Worm (Caenorhabditis elegans) whole organism, L4 larva: ENCODE measurements around the gene T28D6.3.

Experiments used
- D1046.2 ChIP-seq: fragments of 200-800 bp; sonication (Bioruptor generic); IDR thresholded peaks from 2 replicates; pipeline ENCODE4 v1.3.6; 2022; ENCODE audit warnings: missing genetic modification characterization, missing compliant biosample characterization
- F10B5.3 ChIP-seq: sonication (generic microtip); optimal IDR thresholded peaks from 2 replicates; lab custom pipeline; 2016; ENCODE audit warnings: mild to moderate bottlenecking, missing genetic modification characterization, missing compliant biosample characterization
- Y75B8A.6 ChIP-seq: fragments of 200-800 bp; sonication (Bioruptor generic); IDR thresholded peaks from 2 replicates; pipeline ENCODE4 v1.3.6; 2022; ENCODE audit warnings: missing genetic modification reagents, missing genetic modification characterization, missing compliant biosample characterization
- ama-1 ChIP-seq: fragments of 150-350 bp; optimal IDR thresholded peaks from 2 replicates; lab custom pipeline; 2014; ENCODE audit warnings: inconsistent platforms, mixed read lengths
- attf-4 ChIP-seq: sonication (generic microtip); optimal IDR thresholded peaks from 3 replicates; lab custom pipeline; 2017; ENCODE audit warnings: missing biosample characterization, missing genetic modification characterization
- ceh-20 ChIP-seq: fragments of 200-800 bp; sonication (Bioruptor generic); IDR thresholded peaks from 2 replicates; pipeline ENCODE4 v1.3.6; 2022; ENCODE audit warnings: missing genetic modification reagents, missing genetic modification characterization, missing compliant biosample characterization
- ceh-32 ChIP-seq: sonication (generic microtip); optimal IDR thresholded peaks from 2 replicates; lab custom pipeline; 2016; ENCODE audit warnings: mild to moderate bottlenecking, missing genetic modification characterization, missing compliant biosample characterization; ENCODE audit not compliant: poor library complexity
- daf-12 ChIP-seq: fragments of 150-350 bp; optimal IDR thresholded peaks from 2 replicates; lab custom pipeline; 2014; ENCODE audit warnings: missing biosample characterization, missing genetic modification reagents, missing genetic modification characterization
- daf-19 ChIP-seq: fragments of 200-800 bp; sonication (Bioruptor generic); conservative IDR thresholded peaks from 2 replicates; pipeline ENCODE4 v1.3.6; 2022; ENCODE audit warnings: missing genetic modification characterization, missing compliant biosample characterization
- dpl-1 ChIP-seq: fragments of 150-350 bp; optimal IDR thresholded peaks from 2 replicates; lab custom pipeline; 2014; ENCODE audit warnings: missing biosample characterization, missing genetic modification reagents, missing genetic modification characterization
- egl-27 ChIP-seq: sonication (generic microtip); optimal IDR thresholded peaks from 3 replicates; lab custom pipeline; 2017; ENCODE audit warnings: missing biosample characterization, missing genetic modification reagents, missing genetic modification characterization
- egl-43 ChIP-seq: fragments of 200-800 bp; sonication (Bioruptor generic); IDR thresholded peaks from 2 replicates; pipeline ENCODE4 v1.3.6; 2022; ENCODE audit warnings: missing genetic modification reagents, missing genetic modification characterization, missing compliant biosample characterization
- hif-1 ChIP-seq, 2 experiments: sonication (generic microtip); optimal IDR thresholded peaks; 2 replicates each; lab custom pipeline; 2016 to 2017; ENCODE audit warnings: missing compliant biosample characterization in 2 of 2, missing genetic modification characterization in 2 of 2, missing genetic modification reagents in 2 of 2, missing genotype in 2 of 2, mild to moderate bottlenecking in 1 of 2
- lin-1 ChIP-seq: fragments of 200-800 bp; sonication (Bioruptor generic); IDR thresholded peaks from 2 replicates; pipeline ENCODE4 v1.3.6; 2022; ENCODE audit warnings: missing genetic modification reagents, missing genetic modification characterization, missing compliant biosample characterization
- lin-13 ChIP-seq: fragments of 150-350 bp; optimal IDR thresholded peaks from 2 replicates; lab custom pipeline; 2014; ENCODE audit warnings: missing biosample characterization, missing genetic modification reagents, missing genetic modification characterization
- lin-29 ChIP-seq: fragments of 200-800 bp; sonication (Bioruptor generic); IDR thresholded peaks from 2 replicates; pipeline ENCODE4 v1.3.6; 2022; ENCODE audit warnings: missing genetic modification reagents, missing genetic modification characterization, missing compliant biosample characterization
- lin-38 ChIP-seq: fragments of 200-800 bp; sonication (Bioruptor generic); IDR thresholded peaks from 2 replicates; pipeline ENCODE4 v1.3.6; 2022; ENCODE audit warnings: missing genetic modification reagents, missing genetic modification characterization, missing compliant biosample characterization
- nhr-10 ChIP-seq: fragments of 150-350 bp; optimal IDR thresholded peaks from 2 replicates; lab custom pipeline; 2014; ENCODE audit warnings: missing biosample characterization, missing genetic modification characterization
- nhr-25 ChIP-seq: sonication (generic microtip); optimal IDR thresholded peaks from 2 replicates; lab custom pipeline; 2017; ENCODE audit warnings: missing genetic modification characterization, mild to moderate bottlenecking, missing compliant biosample characterization, antibody characterized with exemption, moderate library complexity, borderline replicate concordance; ENCODE audit not compliant: insufficient read depth
- nhr-48 ChIP-seq: sonication (generic microtip); optimal IDR thresholded peaks from 2 replicates; lab custom pipeline; 2016; ENCODE audit warnings: mild to moderate bottlenecking, missing genetic modification characterization, missing compliant biosample characterization
- nhr-76 ChIP-seq: fragments of 150-350 bp; optimal IDR thresholded peaks from 2 replicates; lab custom pipeline; 2014; ENCODE audit warnings: missing biosample characterization, missing genetic modification characterization
- pha-4 ChIP-seq, 2 experiments: fragments of 150-350 bp in 1 of 2; fragments of 200-800 bp in 1 of 2; sonication (Bioruptor generic) in 1 of 2; IDR thresholded peaks in 1 of 2; optimal IDR thresholded peaks in 1 of 2; 2 replicates each; pipeline versions ENCODE4 v1.3.6 to Lab custom; 2014 to 2022; ENCODE audit warnings: missing genetic modification characterization in 2 of 2, missing genetic modification reagents in 2 of 2, missing biosample characterization in 1 of 2, missing compliant biosample characterization in 1 of 2
- saeg-2 ChIP-seq: fragments of 200-800 bp; sonication (Bioruptor generic); IDR thresholded peaks from 2 replicates; pipeline ENCODE4 v1.3.6; 2022; ENCODE audit warnings: missing genetic modification reagents, missing genetic modification characterization, missing compliant biosample characterization
- vab-7 ChIP-seq: fragments of 200-800 bp; sonication (Bioruptor generic); IDR thresholded peaks from 2 replicates; pipeline ENCODE4 v1.3.6; 2022; ENCODE audit warnings: missing genetic modification reagents, missing genetic modification characterization, missing compliant biosample characterization

T28D6.3 gene

DNA sequence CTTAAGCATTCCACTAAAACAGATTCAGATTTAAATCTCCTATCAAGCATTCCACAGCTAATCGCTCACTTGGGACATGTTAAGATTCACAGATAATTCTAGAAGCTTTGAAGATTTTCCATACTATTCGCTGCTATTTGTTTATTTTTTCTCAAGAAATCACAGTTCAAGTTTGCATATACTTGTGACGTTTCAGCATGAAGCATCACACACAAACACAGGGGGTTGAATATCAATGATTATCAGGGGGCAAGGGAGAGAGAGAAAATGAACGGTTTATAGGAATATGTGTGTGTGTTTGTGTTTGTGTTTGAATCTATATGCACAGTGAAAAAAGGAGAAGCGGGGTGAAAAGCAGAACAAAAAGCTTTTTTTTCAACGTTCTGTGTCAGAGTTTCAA, 36.1 kb downstream of the T28D6.3 start, which contains the start of gene Y47D3B.12:
Gene Y47D3B.12 (plus strand): TSS at position 301 of the 400 bp plus-strand sequence.
- no peak for TF ChIP-seq saeg-2 (GFP tag; lab: Robert Waterston, UW)
- TF ChIP-seq nhr-10 (tag; lab: Kevin White, UChicago), result no peak
- no peak for TF ChIP-seq ceh-32 (tag; lab: Kevin White, UChicago)
- no peak for TF ChIP-seq nhr-76 (tag; lab: Kevin White, UChicago)
- no peak for TF ChIP-seq pha-4 (GFP tag; IDR thresholded peaks at IDR 0.05; lab: Robert Waterston, UW)
- no peak for TF ChIP-seq pha-4 (tag; optimal IDR thresholded peaks at IDR 0.05; lab: Kevin White, UChicago)
- no peak for TF ChIP-seq egl-27
- no peak for TF ChIP-seq F10B5.3 (tag; lab: Kevin White, UChicago)
- no peak for TF ChIP-seq lin-38 (GFP tag; lab: Robert Waterston, UW)
- TF ChIP-seq lin-1 (GFP tag; lab: Robert Waterston, UW), result no peak
- TF ChIP-seq ama-1 (lab: Kevin White, UChicago), result no peak
- TF ChIP-seq attf-4 (tag; lab: Kevin White, UChicago), result no peak
- TF ChIP-seq dpl-1, result no peak
- TF ChIP-seq, all 104 proteins: peak for 0

DNA sequence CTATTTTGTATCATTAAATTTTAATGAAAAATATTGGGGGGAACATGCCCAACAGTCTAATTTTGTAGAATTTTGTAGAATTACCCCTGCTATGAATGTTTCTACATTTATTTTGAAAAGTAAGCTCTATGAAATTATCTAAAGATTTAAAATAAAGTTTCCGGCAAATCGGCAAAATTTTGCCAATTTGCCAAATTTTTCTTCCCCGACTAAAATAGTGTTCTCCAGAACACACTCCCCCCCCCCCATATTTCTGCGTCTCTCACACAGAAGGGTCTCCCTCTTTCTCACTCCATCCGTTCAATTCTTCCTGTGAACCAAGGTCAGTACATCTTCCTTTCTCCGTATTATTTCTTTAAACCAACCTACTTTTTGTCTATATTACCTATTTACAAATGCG, 38.5 kb downstream of the T28D6.3 start, which contains the start of gene Y47D3B.4:
Gene Y47D3B.4 (plus strand): TSS at position 301 of the 400 bp plus-strand sequence.
- no peak for TF ChIP-seq nhr-25 (tag; lab: Kevin White, UChicago)
- no peak for TF ChIP-seq egl-43 (GFP tag; lab: Robert Waterston, UW)
- no peak for TF ChIP-seq nhr-48 (tag; lab: Kevin White, UChicago)
- TF ChIP-seq lin-1 (GFP tag; lab: Robert Waterston, UW), result no peak

DNA sequence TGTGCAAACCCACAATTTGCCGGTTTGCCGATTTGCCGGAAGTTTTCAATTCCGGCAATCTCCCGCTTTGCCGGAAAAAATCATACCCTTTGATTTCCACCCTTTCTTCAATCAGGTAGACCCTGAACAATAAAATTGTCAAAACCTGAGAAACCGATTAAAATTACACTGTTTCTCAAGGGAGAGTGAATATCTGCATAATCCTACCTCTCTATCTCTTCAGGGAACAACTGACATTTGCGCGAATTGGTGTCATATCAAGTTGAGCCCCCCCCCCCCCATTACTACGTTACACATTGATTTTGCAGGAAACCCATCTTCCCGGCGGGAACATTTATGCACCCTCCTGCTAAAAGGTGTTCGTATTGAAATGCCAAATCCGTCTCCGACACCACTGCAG, 43.8 kb downstream of the T28D6.3 start, which contains the start of gene twk-31:
Gene twk-31 (plus strand): TSS at position 301 of the 400 bp plus-strand sequence.
- TF ChIP-seq vab-7 (no peak), D1046.2 (GFP tag; lab: Robert Waterston, UW) (no peak), daf-12 (tag; lab: Kevin White, UChicago) (no peak), daf-19 (no peak), lin-29 (GFP tag; lab: Robert Waterston, UW) (no peak), hif-1 (tag; optimal IDR thresholded peaks at IDR 0.05; lab: Kevin White, UChicago) (no peak), Y75B8A.6 (GFP tag; lab: Robert Waterston, UW) (no peak), lin-13 (GFP tag; lab: Kevin White, UChicago) (no peak), ceh-20 (GFP tag; lab: Robert Waterston, UW) (no peak)
